Fruit fly (Drosophila melanogaster) whole organism, wandering third instar larva: ENCODE measurements around the gene NaPi-III.

ENCODE experiments used
- Abd-B ChIP-seq: fragments of >200 bp; optimal IDR thresholded peaks from 2 replicates; lab custom pipeline; 2017; ENCODE audit warnings: missing biosample characterization, missing genetic modification characterization
- CG32264 ChIP-seq: fragments of 200-800 bp; sonication (Bioruptor generic); optimal IDR thresholded peaks from 2 replicates; lab custom pipeline; 2016; ENCODE audit warnings: missing biosample characterization, missing genetic modification characterization
- CG9705 ChIP-seq: fragments of 200-800 bp; sonication (Bioruptor generic); optimal IDR thresholded peaks from 2 replicates; lab custom pipeline; 2018; ENCODE audit warnings: missing biosample characterization, mild to moderate bottlenecking, missing genetic modification characterization
- CrebA ChIP-seq: fragments of 200-800 bp; sonication (Bioruptor generic); optimal IDR thresholded peaks from 2 replicates; lab custom pipeline; 2016; ENCODE audit warnings: missing biosample characterization, mild to moderate bottlenecking, missing genetic modification characterization, borderline replicate concordance
- Dfd ChIP-seq: fragments of >200 bp; optimal IDR thresholded peaks from 2 replicates; lab custom pipeline; 2017; ENCODE audit warnings: missing biosample characterization, missing genetic modification characterization
- Dif ChIP-seq: fragments of 200-275, 200-300 bp; sonication (Bioruptor generic); optimal IDR thresholded peaks from 2 replicates; lab custom pipeline; 2018; ENCODE audit warnings: missing biosample characterization, missing genetic modification characterization; ENCODE audit not compliant: partially characterized antibody
- GATAd ChIP-seq: sonication (Bioruptor generic); optimal IDR thresholded peaks from 2 replicates; lab custom pipeline; 2016; ENCODE audit warnings: missing biosample characterization, missing genetic modification characterization
- HLH106 ChIP-seq: fragments of 200-800 bp; optimal IDR thresholded peaks from 3 replicates; lab custom pipeline; 2019; ENCODE audit warnings: missing biosample characterization, mild to moderate bottlenecking, missing genetic modification characterization, moderate library complexity
- Hnf4 ChIP-seq: fragments of 200-800 bp; sonication (Bioruptor generic); optimal IDR thresholded peaks from 2 replicates; lab custom pipeline; 2016; ENCODE audit warnings: missing biosample characterization, mild to moderate bottlenecking, missing genetic modification characterization
- Hr78 ChIP-seq: fragments of >200 bp; optimal IDR thresholded peaks from 2 replicates; lab custom pipeline; 2017; ENCODE audit warnings: missing biosample characterization, missing genetic modification characterization
- Hr83 ChIP-seq: fragments of 200-300 bp; sonication (Bioruptor generic); optimal IDR thresholded peaks from 2 replicates; lab custom pipeline; 2016; ENCODE audit warnings: missing biosample characterization, mild to moderate bottlenecking, missing genetic modification characterization, moderate library complexity; ENCODE audit not compliant: poor library complexity, severe bottlenecking
- Jra ChIP-seq: sonication (Bioruptor generic); optimal IDR thresholded peaks from 2 replicates; lab custom pipeline; 2016; ENCODE audit warnings: missing biosample characterization, missing genetic modification characterization
- Mio ChIP-seq: sonication (Bioruptor generic); optimal IDR thresholded peaks from 2 replicates; lab custom pipeline; 2016; ENCODE audit warnings: missing biosample characterization, missing genetic modification characterization
- Myc ChIP-seq: fragments of >200 bp; optimal IDR thresholded peaks from 2 replicates; lab custom pipeline; 2017
- N ChIP-seq: fragments of >200 bp; optimal IDR thresholded peaks from 2 replicates; lab custom pipeline; 2018; ENCODE audit warnings: missing biosample characterization, missing external identifiers, missing genetic modification characterization
- OdsH ChIP-seq: fragments of 200-800 bp; sonication (Bioruptor generic); optimal IDR thresholded peaks from 2 replicates; lab custom pipeline; 2016; ENCODE audit warnings: missing biosample characterization, mild to moderate bottlenecking, missing genetic modification characterization
- Rel ChIP-seq, 2 experiments: fragments of 200-800 bp; sonication (Bioruptor generic) in 1 of 2; optimal IDR thresholded peaks; 2 replicates in 1 of 2; 3 replicates in 1 of 2; lab custom pipeline; 2016 to 2019; ENCODE audit warnings: mild to moderate bottlenecking in 2 of 2, missing biosample characterization in 2 of 2, missing genetic modification characterization in 2 of 2, moderate library complexity in 1 of 2
- Sp1 ChIP-seq: fragments of 200-800 bp; sonication (Bioruptor generic); optimal IDR thresholded peaks from 3 replicates; lab custom pipeline; 2019; ENCODE audit warnings: missing biosample characterization, mild to moderate bottlenecking, missing genetic modification characterization, moderate library complexity
- Vsx2 ChIP-seq: fragments of 200-300, 225-300 bp; sonication (Bioruptor generic); optimal IDR thresholded peaks from 2 replicates; lab custom pipeline; 2018; ENCODE audit warnings: missing biosample characterization, missing genetic modification characterization; ENCODE audit not compliant: partially characterized antibody
- br ChIP-seq: fragments of 200-800 bp; sonication (Bioruptor generic); optimal IDR thresholded peaks from 2 replicates; lab custom pipeline; 2016; ENCODE audit warnings: missing biosample characterization, missing genetic modification characterization
- brk ChIP-seq: fragments of 200-800 bp; sonication (Bioruptor generic); optimal IDR thresholded peaks from 2 replicates; lab custom pipeline; 2016; ENCODE audit warnings: missing biosample characterization, mild to moderate bottlenecking, missing genetic modification characterization
- dl ChIP-seq, 2 experiments: fragments of 175-275, 200-275 bp in 1 of 2; fragments of 200-275 bp in 1 of 2; sonication (Bioruptor generic); optimal IDR thresholded peaks; lab custom pipeline; 2018; ENCODE audit warnings: mild to moderate bottlenecking in 2 of 2, missing biosample characterization in 2 of 2, missing genetic modification characterization in 2 of 2, moderate library complexity in 2 of 2; ENCODE audit not compliant: partially characterized antibody in 2 of 2, insufficient read depth in 1 of 2
- dmrt93B ChIP-seq: fragments of 200-800 bp; sonication (Bioruptor generic); optimal IDR thresholded peaks from 2 replicates; lab custom pipeline; 2018; ENCODE audit warnings: missing biosample characterization, mild to moderate bottlenecking, missing genetic modification characterization
- dsf ChIP-seq: sonication (Bioruptor generic); optimal IDR thresholded peaks from 2 replicates; lab custom pipeline; 2016; ENCODE audit warnings: missing biosample characterization, missing genetic modification characterization, borderline replicate concordance
- ey ChIP-seq: fragments of 200-800 bp; sonication (Bioruptor generic); optimal IDR thresholded peaks from 2 replicates; lab custom pipeline; 2016; ENCODE audit warnings: missing biosample characterization, missing genetic modification characterization
- foxo ChIP-seq, 2 experiments: fragments of 200-800 bp; sonication (Bioruptor generic); optimal IDR thresholded peaks; 2 replicates in 1 of 2; 3 replicates in 1 of 2; lab custom pipeline; 2016 to 2017; ENCODE audit warnings: missing biosample characterization in 2 of 2, missing genetic modification characterization in 2 of 2
- fru ChIP-seq: fragments of 200-800 bp; sonication (Bioruptor generic); optimal IDR thresholded peaks from 3 replicates; lab custom pipeline; 2016; ENCODE audit warnings: missing biosample characterization, mild to moderate bottlenecking, missing genetic modification characterization
- h ChIP-seq: fragments of 200-800 bp; sonication (Bioruptor generic); optimal IDR thresholded peaks from 3 replicates; lab custom pipeline; 2016; ENCODE audit warnings: missing biosample characterization, mild to moderate bottlenecking, missing genetic modification characterization
- jim ChIP-seq: fragments of 175-275, 200-325 bp; sonication (Bioruptor generic); optimal IDR thresholded peaks from 2 replicates; lab custom pipeline; 2016; ENCODE audit warnings: missing biosample characterization, mild to moderate bottlenecking, missing genetic modification characterization
- lola ChIP-seq: fragments of >200 bp; optimal IDR thresholded peaks from 2 replicates; lab custom pipeline; 2017; ENCODE audit warnings: missing biosample characterization, missing genetic modification characterization
- pan ChIP-seq: fragments of >200 bp; optimal IDR thresholded peaks from 2 replicates; lab custom pipeline; 2017
- psq ChIP-seq: fragments of 200-800 bp; sonication (Bioruptor generic); optimal IDR thresholded peaks from 3 replicates; lab custom pipeline; 2017; ENCODE audit warnings: missing biosample characterization, mild to moderate bottlenecking, missing genetic modification characterization, moderate library complexity
- rgr ChIP-seq: fragments of 200-800 bp; sonication (Bioruptor generic); optimal IDR thresholded peaks from 3 replicates; lab custom pipeline; 2016; ENCODE audit warnings: missing biosample characterization, mild to moderate bottlenecking, missing genetic modification characterization
- sage ChIP-seq: fragments of 200-800 bp; sonication (Bioruptor generic); optimal IDR thresholded peaks from 2 replicates; lab custom pipeline; 2016; ENCODE audit warnings: missing biosample characterization, mild to moderate bottlenecking, missing genetic modification characterization
- sv ChIP-seq: fragments of 200-800 bp; sonication (Bioruptor generic); optimal IDR thresholded peaks from 3 replicates; lab custom pipeline; 2016; ENCODE audit warnings: missing biosample characterization, missing genetic modification characterization
- tai ChIP-seq: sonication (Bioruptor generic); optimal IDR thresholded peaks from 2 replicates; lab custom pipeline; 2016; ENCODE audit warnings: missing biosample characterization, missing genetic modification characterization
- usp ChIP-seq: fragments of >200 bp; optimal IDR thresholded peaks from 2 replicates; lab custom pipeline; 2017; ENCODE audit warnings: missing biosample characterization, missing genetic modification characterization
- woc ChIP-seq: sonication (Bioruptor generic); optimal IDR thresholded peaks from 2 replicates; lab custom pipeline; 2016; ENCODE audit warnings: missing biosample characterization, mild to moderate bottlenecking, missing genetic modification characterization

The NaPi-III gene

DNA sequence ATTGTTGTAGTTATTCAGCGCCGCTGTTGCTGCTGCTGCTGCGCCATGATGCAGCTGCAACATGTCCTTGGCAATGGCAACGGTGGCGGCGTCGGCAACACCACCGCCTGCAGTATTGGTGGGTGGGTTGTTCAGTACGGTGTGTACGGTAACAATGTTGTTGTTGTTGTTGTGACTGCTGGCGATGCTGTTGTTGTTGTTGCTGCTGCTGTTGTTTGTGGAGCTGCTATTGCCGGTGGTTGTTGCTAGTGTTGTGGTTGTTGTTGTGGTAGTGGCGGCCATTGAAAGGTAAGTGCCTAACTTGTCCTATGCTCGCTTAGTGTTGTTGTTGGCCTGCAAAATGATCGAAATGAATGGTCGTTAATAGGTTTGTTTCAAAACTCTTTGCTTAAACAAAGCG lies 5.4 kb upstream of the NaPi-III start:
- TF ChIP-seq GATAd (GFP tag; lab: Kevin White, UChicago) (no peak), h (no peak), fru (GFP tag; lab: Kevin White, UChicago) (no peak), jim (GFP tag; lab: Kevin White, UChicago) (no peak), lola (GFP tag; lab: Kevin White, UChicago) (no peak), pan (lab: Kevin White, UChicago) (no peak), Dif (GFP tag; lab: Kevin White, UChicago) (no peak), N (GFP tag; lab: Kevin White, UChicago) (no peak), Hr83 (GFP tag; lab: Kevin White, UChicago) (no peak), Myc (no peak), br (no peak), tai (GFP tag; lab: Kevin White, UChicago) (no peak), HLH106 (tag; lab: Kevin White, UChicago) (no peak)

dm6 chr3L:11118627-11119395 lies 4.3 kb upstream of the NaPi-III start:
- TF ChIP-seq dsf (GFP tag; lab: Kevin White, UChicago) (no peak), fru (GFP tag; lab: Kevin White, UChicago) (no peak), jim (GFP tag; lab: Kevin White, UChicago) (no peak), psq (GFP tag; lab: Kevin White, UChicago) (peak; percentile 46), GATAd (GFP tag; lab: Kevin White, UChicago) (no peak), foxo (GFP tag; optimal IDR thresholded peaks at IDR 0.05; lab: Kevin White, UChicago) (peak in 1 of 2 experiments; percentile 25), Rel (GFP tag; optimal IDR thresholded peaks at IDR 0.05; lab: Kevin White, UChicago) (no peak), Rel (tag; optimal IDR thresholded peaks at IDR 0.05; lab: Kevin White, UChicago) (no peak), CG32264 (no peak), woc (GFP tag; lab: Kevin White, UChicago) (no peak), sv (GFP tag; lab: Kevin White, UChicago) (peak; percentile 34), OdsH (GFP tag; lab: Kevin White, UChicago) (peak; percentile 28), Vsx2 (no peak), Hnf4 (GFP tag; lab: Kevin White, UChicago) (peak; percentile 11), tai (GFP tag; lab: Kevin White, UChicago) (no peak), N (GFP tag; lab: Kevin White, UChicago) (no peak), ey (no peak), br (no peak), dl (GFP tag; optimal IDR thresholded peaks at IDR 0.05; lab: Kevin White, UChicago; ENCODE audit: insufficient read depth in 1 of 2, partially characterized antibody in 2 of 2) (peak in 1 of 2 experiments; percentile 51), Dif (GFP tag; lab: Kevin White, UChicago) (peak; percentile 69), brk (GFP tag; lab: Kevin White, UChicago) (no peak), dmrt93B (no peak), usp (GFP tag; lab: Kevin White, UChicago) (no peak), Hr78 (GFP tag; lab: Kevin White, UChicago) (no peak), sage (GFP tag; lab: Kevin White, UChicago) (peak; percentile 33), Dfd (GFP tag; lab: Kevin White, UChicago) (no peak), Jra (GFP tag; lab: Kevin White, UChicago) (peak; percentile 6), CrebA (GFP tag; lab: Kevin White, UChicago) (no peak), CG9705 (GFP tag; lab: Kevin White, UChicago) (peak; percentile 23), h (peak; percentile 43), Sp1 (GFP tag; lab: Kevin White, UChicago) (peak; percentile 16), Myc (no peak), HLH106 (tag; lab: Kevin White, UChicago) (no peak), rgr (GFP tag; lab: Kevin White, UChicago) (peak; percentile 27), Abd-B (GFP tag; lab: Kevin White, UChicago) (no peak), Hr83 (GFP tag; lab: Kevin White, UChicago) (peak; percentile 1), pan (lab: Kevin White, UChicago) (no peak), lola (GFP tag; lab: Kevin White, UChicago) (no peak), Mio (GFP tag; lab: Kevin White, UChicago) (no peak)
